Fruit fly (Drosophila melanogaster) whole organism: ENCODE data around the gene CG31600.

Experiments
- pan ChIP-seq: fragments of >200 bp; optimal IDR thresholded peaks from 2 replicates; lab custom pipeline; 2017
- psq ChIP-seq: fragments of >200 bp; optimal IDR thresholded peaks from 2 replicates; lab custom pipeline; 2017

dm6 chr2L:21902693-21903092 is 12.5 kb downstream of the CG31600 start, which contains the start of gene CG1421:
- TF ChIP-seq psq (lab: Kevin White, UChicago): no peak
- TF ChIP-seq pan (lab: Kevin White, UChicago): no peak
